Fruit fly (Drosophila melanogaster) whole organism, pupa: Measurements from ENCODE around the gene CG1628.

ENCODE experiments used
- CG10348 ChIP-seq: fragments of 200-800 bp; sonication (Bioruptor generic); IDR thresholded peaks from 2 replicates; pipeline ENCODE4 v1.3.6; 2022; ENCODE audit warnings: missing biosample characterization, missing genetic modification characterization
- CG12605 ChIP-seq: fragments of 200-800 bp; sonication (Bioruptor generic); IDR thresholded peaks from 2 replicates; pipeline ENCODE4 v1.3.6; 2022; ENCODE audit warnings: missing biosample characterization, missing genetic modification characterization
- CG13204 ChIP-seq: fragments of 200-800 bp; sonication (Bioruptor generic); optimal IDR thresholded peaks from 2 replicates; lab custom pipeline; 2018; ENCODE audit warnings: missing biosample characterization, mild to moderate bottlenecking, missing genetic modification characterization, moderate library complexity
- CG14655 ChIP-seq: fragments of 200-800 bp; sonication (Bioruptor generic); optimal IDR thresholded peaks from 3 replicates; lab custom pipeline; 2017; ENCODE audit warnings: mild to moderate bottlenecking, missing biosample characterization, missing genetic modification reagents, missing genetic modification characterization
- CG15710 ChIP-seq: fragments of 200-800 bp; sonication (Bioruptor generic); optimal IDR thresholded peaks from 2 replicates; lab custom pipeline; 2018; ENCODE audit warnings: missing biosample characterization, mild to moderate bottlenecking, missing genetic modification characterization, moderate library complexity
- CG17806 ChIP-seq: fragments of 200-800 bp; sonication (Bioruptor generic); optimal IDR thresholded peaks from 2 replicates; lab custom pipeline; 2018; ENCODE audit warnings: missing biosample characterization, mild to moderate bottlenecking, missing genetic modification characterization, moderate library complexity
- CG32121 ChIP-seq: fragments of 200-800 bp; sonication (Bioruptor generic); IDR thresholded peaks from 2 replicates; pipeline ENCODE4 v1.3.6; 2022; ENCODE audit warnings: missing biosample characterization, missing genetic modification characterization
- CG34367 ChIP-seq: fragments of 200-800 bp; sonication (Bioruptor generic); optimal IDR thresholded peaks from 2 replicates; lab custom pipeline; 2018; ENCODE audit warnings: missing biosample characterization, mild to moderate bottlenecking, missing genetic modification characterization
- CG4496 ChIP-seq: fragments of 200-800 bp; sonication (Bioruptor generic); IDR thresholded peaks from 3 replicates; pipeline ENCODE4 v1.3.6; 2022; ENCODE audit warnings: missing biosample characterization, missing genetic modification characterization
- CG8159 ChIP-seq: fragments of 200-800 bp; sonication (Bioruptor generic); optimal IDR thresholded peaks from 3 replicates; lab custom pipeline; 2018; ENCODE audit warnings: missing biosample characterization, mild to moderate bottlenecking, missing genetic modification characterization, moderate library complexity
- CG8301 ChIP-seq: fragments of 200-800 bp; sonication (Bioruptor generic); optimal IDR thresholded peaks from 2 replicates; lab custom pipeline; 2018; ENCODE audit warnings: missing biosample characterization, mild to moderate bottlenecking, missing genetic modification characterization
- CG9948 ChIP-seq: fragments of 200-800 bp; sonication (Bioruptor generic); optimal IDR thresholded peaks from 2 replicates; lab custom pipeline; 2018; ENCODE audit warnings: missing biosample characterization, mild to moderate bottlenecking, missing genetic modification characterization, moderate library complexity
- D1 ChIP-seq: fragments of 200-800 bp; sonication (Bioruptor generic); optimal IDR thresholded peaks from 2 replicates; lab custom pipeline; 2018; ENCODE audit warnings: missing biosample characterization, mild to moderate bottlenecking, missing genetic modification characterization, moderate library complexity
- EcR ChIP-seq: fragments of 200-800 bp; sonication (Bioruptor generic); optimal IDR thresholded peaks from 3 replicates; lab custom pipeline; 2019; ENCODE audit warnings: missing biosample characterization, missing genetic modification characterization, mild to moderate bottlenecking, moderate library complexity, missing genetic modification reagents
- Ets98B ChIP-seq: fragments of 200-800 bp; sonication (Bioruptor generic); IDR thresholded peaks from 2 replicates; pipeline ENCODE4 v1.3.6; 2022; ENCODE audit warnings: missing biosample characterization, missing genetic modification characterization
- Pif1A ChIP-seq: fragments of 200-800 bp; sonication (Bioruptor generic); optimal IDR thresholded peaks from 3 replicates; lab custom pipeline; 2016; ENCODE audit warnings: missing biosample characterization, missing genetic modification characterization
- Pif1B ChIP-seq: fragments of 200-800 bp; sonication (Bioruptor generic); optimal IDR thresholded peaks from 3 replicates; lab custom pipeline; 2016; ENCODE audit warnings: missing biosample characterization, missing genetic modification characterization
- Snoo ChIP-seq: fragments of 200-800 bp; sonication (Bioruptor generic); optimal IDR thresholded peaks from 3 replicates; lab custom pipeline; 2017; ENCODE audit warnings: missing biosample characterization, mild to moderate bottlenecking, missing genetic modification characterization, inconsistent platforms
- fd96Ca ChIP-seq: fragments of 200-800 bp; sonication (Bioruptor generic); IDR thresholded peaks from 3 replicates; pipeline ENCODE4 v1.3.6; 2022; ENCODE audit warnings: missing biosample characterization, missing genetic modification characterization
- gl ChIP-seq: fragments of 200-800 bp; sonication (Bioruptor generic); optimal IDR thresholded peaks from 2 replicates; lab custom pipeline; 2018; ENCODE audit warnings: missing biosample characterization, mild to moderate bottlenecking, missing genetic modification characterization
- rn ChIP-seq: fragments of 200-800 bp; sonication (Bioruptor generic); IDR thresholded peaks from 2 replicates; pipeline ENCODE4 v1.3.6; 2022; ENCODE audit warnings: missing biosample characterization, missing genetic modification characterization

Gene CG1628

DNA sequence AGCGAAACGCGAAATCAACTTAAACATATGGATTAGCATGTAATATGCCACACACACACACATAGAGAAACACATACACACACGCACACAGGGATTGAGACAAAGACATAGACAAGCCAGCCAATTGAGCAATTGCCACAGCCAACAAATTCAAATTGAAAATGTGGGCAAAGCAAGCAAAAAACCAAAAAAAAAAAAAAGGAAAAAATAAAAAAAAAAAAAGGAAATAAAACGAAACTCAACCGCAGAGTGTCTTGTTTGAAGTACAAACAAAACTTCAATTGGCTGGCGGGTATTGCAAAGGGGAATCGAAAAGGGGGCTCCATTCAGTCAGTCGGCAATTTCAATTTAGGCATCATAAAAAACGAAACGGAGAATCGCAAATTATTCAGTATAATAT lies 24.7 kb downstream of the CG1628 start:
- TF ChIP-seq Pif1B (GFP tag; lab: Kevin White, UChicago) (no peak), CG8159 (tag; lab: Kevin White, UChicago) (no peak), fd96Ca (peak; percentile 58; the same call in 1 of the 3 replicates), CG4496 (GFP tag; lab: Robert Waterston, UW) (peak; percentile 80), CG10348 (GFP tag; lab: Robert Waterston, UW) (no peak), CG32121 (GFP tag; lab: Robert Waterston, UW) (peak; percentile 73; the same call in 1 of the 2 replicates), CG12605 (peak; percentile 84), Pif1A (GFP tag; lab: Kevin White, UChicago) (peak; percentile 53), Ets98B (GFP tag; lab: Robert Waterston, UW) (peak; percentile 84), CG17806 (tag; lab: Kevin White, UChicago) (no peak), rn (GFP tag; lab: Robert Waterston, UW) (peak; percentile 39; the same call in 1 of the 2 replicates)
- TF ChIP-seq, all 21 proteins: peak for 7

DNA sequence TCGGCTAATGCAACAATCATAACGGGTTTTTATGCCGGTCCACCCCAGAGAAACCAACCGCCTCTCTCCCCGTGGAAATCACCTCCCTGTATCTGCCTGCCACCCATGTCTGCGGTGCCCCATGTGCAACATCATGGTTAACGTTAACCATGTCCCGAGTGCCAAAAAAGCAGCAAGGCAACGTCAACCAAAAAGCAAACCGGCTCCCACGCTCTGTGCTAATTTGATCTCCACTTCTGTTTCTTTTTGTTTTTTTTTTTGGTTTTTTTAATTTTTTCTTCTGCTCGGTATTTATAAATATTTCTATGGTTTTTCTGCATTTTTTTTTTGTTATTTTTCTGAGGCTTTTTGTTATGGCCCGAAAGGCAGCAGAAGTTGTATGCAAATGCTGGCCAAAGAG lies 25.5 kb downstream of the CG1628 start:
- TF ChIP-seq CG34367 (tag; lab: Kevin White, UChicago): no peak
- no peak for TF ChIP-seq D1
- TF ChIP-seq CG13204: no peak
- peak; percentile 17; the same call in 1 of the 2 replicates for TF ChIP-seq CG12605
- TF ChIP-seq Snoo (tag; lab: Kevin White, UChicago): no peak
- TF ChIP-seq rn (GFP tag; lab: Robert Waterston, UW): no peak
- TF ChIP-seq CG14655 (GFP tag; lab: Kevin White, UChicago): no peak
- no peak for TF ChIP-seq fd96Ca
- TF ChIP-seq EcR (GFP tag; lab: Kevin White, UChicago): no peak
- TF ChIP-seq CG8301: no peak
- no peak for TF ChIP-seq Pif1A (GFP tag; lab: Kevin White, UChicago)
- TF ChIP-seq CG9948 (tag; lab: Kevin White, UChicago): no peak
- peak; percentile 51; the same call in 1 of the 2 replicates for TF ChIP-seq Ets98B (GFP tag; lab: Robert Waterston, UW)
- no peak for TF ChIP-seq CG8159 (tag; lab: Kevin White, UChicago)
- no peak for TF ChIP-seq CG10348 (GFP tag; lab: Robert Waterston, UW)
- no peak for TF ChIP-seq Pif1B (GFP tag; lab: Kevin White, UChicago)
- TF ChIP-seq gl (tag; lab: Kevin White, UChicago): no peak
- TF ChIP-seq CG15710: no peak
- no peak for TF ChIP-seq CG17806 (tag; lab: Kevin White, UChicago)
- peak; percentile 41; the same call in 2 of the 3 replicates for TF ChIP-seq CG4496 (GFP tag; lab: Robert Waterston, UW)
- TF ChIP-seq CG32121 (GFP tag; lab: Robert Waterston, UW): no peak
- TF ChIP-seq, all 21 proteins: peak for 3

DNA sequence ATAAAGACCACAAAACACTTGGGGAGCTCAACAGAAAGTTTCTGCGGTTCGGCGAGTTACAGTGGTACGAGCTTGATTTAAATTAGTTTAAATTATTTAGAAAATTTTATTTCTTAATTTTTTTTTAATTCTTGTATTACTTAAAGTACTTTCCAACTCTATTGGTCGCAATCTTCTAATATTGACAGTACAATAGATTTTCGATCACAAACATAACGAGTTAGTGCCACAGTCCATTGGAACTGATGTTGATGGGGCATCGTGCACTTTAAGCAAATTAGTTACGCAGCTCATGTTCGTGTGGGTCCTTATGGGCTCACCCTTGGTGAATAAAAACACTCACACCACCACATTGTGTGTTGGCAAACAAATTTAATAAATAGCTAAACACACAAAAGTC lies 29.0 kb downstream of the CG1628 start:
- TF ChIP-seq CG32121 (GFP tag; lab: Robert Waterston, UW) (peak; percentile 68), CG9948 (tag; lab: Kevin White, UChicago) (peak; percentile 48), CG13204 (no peak), EcR (GFP tag; lab: Kevin White, UChicago) (no peak), gl (tag; lab: Kevin White, UChicago) (no peak), Pif1B (GFP tag; lab: Kevin White, UChicago) (peak; percentile 39), fd96Ca (0 out of 3 replicates have a peak, but pooled peaks have one; percentile 39), Pif1A (GFP tag; lab: Kevin White, UChicago) (peak; percentile 59), CG15710 (peak; percentile 45), CG34367 (tag; lab: Kevin White, UChicago) (peak; percentile 41), Ets98B (GFP tag; lab: Robert Waterston, UW) (peak; percentile 67), Snoo (tag; lab: Kevin White, UChicago) (peak; percentile 18), CG8301 (peak; percentile 45), CG14655 (GFP tag; lab: Kevin White, UChicago) (peak; percentile 55), D1 (no peak), CG17806 (tag; lab: Kevin White, UChicago) (peak; percentile 49), CG10348 (GFP tag; lab: Robert Waterston, UW) (no peak), CG8159 (tag; lab: Kevin White, UChicago) (peak; percentile 45), CG4496 (GFP tag; lab: Robert Waterston, UW) (peak; percentile 77), rn (GFP tag; lab: Robert Waterston, UW) (no peak), CG12605 (peak; percentile 44; the same call in 1 of the 2 replicates)

DNA sequence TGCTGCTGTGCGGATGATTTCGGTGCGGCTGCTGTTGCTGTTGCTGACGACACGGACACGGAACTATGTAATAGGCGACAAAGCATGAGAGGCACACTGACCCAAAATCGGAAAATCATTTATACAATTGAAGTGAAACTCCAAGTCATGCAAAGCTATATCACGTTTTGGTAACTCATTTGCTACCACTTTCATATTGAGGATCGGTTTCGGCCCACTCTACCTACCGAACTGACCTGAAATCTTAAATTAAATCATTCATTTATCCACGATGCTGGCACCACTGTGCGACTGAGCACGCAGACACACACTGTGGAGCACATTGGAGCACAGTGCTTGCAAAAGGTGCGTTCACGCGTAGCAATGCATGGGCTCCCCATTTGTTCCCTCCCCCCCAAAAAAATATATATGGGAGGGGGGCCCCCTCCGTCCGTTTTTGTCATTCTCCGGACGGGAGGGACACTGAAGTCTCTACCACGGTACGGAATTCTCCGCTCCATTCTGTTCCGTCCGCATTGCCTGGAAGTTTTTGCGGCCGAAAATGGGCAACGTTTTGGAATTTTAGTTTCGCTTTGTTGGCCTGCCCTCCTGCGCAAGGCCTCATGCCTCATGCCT lies 32.3 kb downstream of the CG1628 start:
- TF ChIP-seq CG34367 (tag; lab: Kevin White, UChicago) (peak; percentile 84), CG8159 (tag; lab: Kevin White, UChicago) (peak; percentile 83), EcR (GFP tag; lab: Kevin White, UChicago) (no peak), CG32121 (GFP tag; lab: Robert Waterston, UW) (peak; percentile 83), CG9948 (tag; lab: Kevin White, UChicago) (peak; percentile 84), CG15710 (peak; percentile 79), fd96Ca (peak; percentile 92), Pif1B (GFP tag; lab: Kevin White, UChicago) (peak; percentile 86), CG8301 (peak; percentile 89), CG14655 (GFP tag; lab: Kevin White, UChicago) (peak; percentile 91), CG4496 (GFP tag; lab: Robert Waterston, UW) (peak; percentile 92), Ets98B (GFP tag; lab: Robert Waterston, UW) (peak; percentile 89), CG13204 (peak; percentile 62), gl (tag; lab: Kevin White, UChicago) (peak; percentile 76), CG17806 (tag; lab: Kevin White, UChicago) (peak; percentile 83), Snoo (tag; lab: Kevin White, UChicago) (peak; percentile 23), D1 (no peak), rn (GFP tag; lab: Robert Waterston, UW) (peak; percentile 65), CG12605 (peak; percentile 85), CG10348 (GFP tag; lab: Robert Waterston, UW) (peak; percentile 40; the same call in 1 of the 2 replicates), Pif1A (GFP tag; lab: Kevin White, UChicago) (peak; percentile 89)
